Worm (Caenorhabditis elegans) whole organism, L1 larva: Measurements from ENCODE around the gene rnh-1.1.

Experiments used
- C04F5.9 ChIP-seq: sonication (generic microtip); optimal IDR thresholded peaks from 2 replicates; lab custom pipeline; 2016; ENCODE audit warnings: missing genetic modification characterization, missing compliant biosample characterization
- C16A3.4 ChIP-seq: fragments of 150-350 bp; optimal IDR thresholded peaks from 2 replicates; lab custom pipeline; 2014; ENCODE audit warnings: missing biosample characterization, missing genetic modification characterization
- C34B4.2 ChIP-seq: sonication (generic microtip); optimal IDR thresholded peaks from 2 replicates; lab custom pipeline; 2017; ENCODE audit warnings: mild to moderate bottlenecking, missing genetic modification characterization, missing compliant biosample characterization
- aly-2 ChIP-seq: fragments of 150-350 bp; optimal IDR thresholded peaks from 2 replicates; lab custom pipeline; 2014; ENCODE audit warnings: missing biosample characterization, missing genetic modification characterization
- blmp-1 ChIP-seq: fragments of 150-350 bp; optimal IDR thresholded peaks from 2 replicates; lab custom pipeline; 2014; ENCODE audit warnings: missing biosample characterization, missing genetic modification characterization
- dpl-1 ChIP-seq, 3 experiments: fragments of 150-350 bp in 2 of 3; sonication (generic microtip) in 1 of 3; optimal IDR thresholded peaks; 2 replicates each; lab custom pipeline; 2014 to 2017; ENCODE audit warnings: missing biosample characterization in 3 of 3, missing genetic modification characterization in 3 of 3, missing genetic modification reagents in 3 of 3
- dsc-1 ChIP-seq: sonication (generic microtip); optimal IDR thresholded peaks from 2 replicates; lab custom pipeline; 2016; ENCODE audit warnings: mild to moderate bottlenecking, missing genetic modification characterization, missing compliant biosample characterization
- elt-2 ChIP-seq: sonication (generic microtip); optimal IDR thresholded peaks from 2 replicates; lab custom pipeline; 2016; ENCODE audit warnings: missing genetic modification characterization, mild to moderate bottlenecking, inconsistent platforms, missing compliant biosample characterization, missing genetic modification reagents
- elt-3 ChIP-seq, 6 experiments: fragments of 150-350 bp in 1 of 6; sonication (generic microtip); optimal IDR thresholded peaks; 2 replicates each; lab custom pipeline; 2017 to 2018; ENCODE audit warnings: missing biosample characterization in 6 of 6, missing genetic modification characterization in 6 of 6, inconsistent platforms in 1 of 6
- grh-1 ChIP-seq: fragments of 200-800 bp; sonication (Bioruptor generic); IDR thresholded peaks from 2 replicates; pipeline ENCODE4 v1.3.6; 2022; ENCODE audit warnings: missing genetic modification reagents, missing genetic modification characterization, missing compliant biosample characterization
- hlh-17 ChIP-seq: fragments of 200-800 bp; sonication (Bioruptor generic); optimal IDR thresholded peaks from 2 replicates; lab custom pipeline; 2018; ENCODE audit warnings: missing genetic modification characterization, mild to moderate bottlenecking, missing compliant biosample characterization, moderate library complexity, borderline replicate concordance
- hpl-2 ChIP-seq: fragments of 150-350 bp; optimal IDR thresholded peaks from 2 replicates; lab custom pipeline; 2014; ENCODE audit warnings: missing biosample characterization, missing genetic modification reagents, missing genetic modification characterization
- irx-1 ChIP-seq: sonication (generic microtip); optimal IDR thresholded peaks from 2 replicates; lab custom pipeline; 2016; ENCODE audit warnings: missing genetic modification characterization, missing compliant biosample characterization
- isw-1 ChIP-seq: fragments of 200-800 bp; sonication (Bioruptor generic); IDR thresholded peaks from 2 replicates; pipeline ENCODE4 v1.3.6; 2022; ENCODE audit warnings: missing genetic modification characterization, missing compliant biosample characterization
- jun-1 ChIP-seq: fragments of 150-350 bp; optimal IDR thresholded peaks from 2 replicates; lab custom pipeline; 2014; ENCODE audit warnings: missing biosample characterization, missing genetic modification reagents, missing genetic modification characterization
- lin-14 ChIP-seq: fragments of 200-800 bp; sonication (Bioruptor generic); optimal IDR thresholded peaks from 2 replicates; lab custom pipeline; 2018; ENCODE audit warnings: mild to moderate bottlenecking, missing genetic modification characterization, moderate library complexity, missing compliant biosample characterization
- lin-35 ChIP-seq, 2 experiments: fragments of 150-350 bp; optimal IDR thresholded peaks; 2 replicates each; lab custom pipeline; 2014; ENCODE audit warnings: missing biosample characterization in 2 of 2, missing genetic modification characterization in 2 of 2, missing genetic modification reagents in 2 of 2
- lir-3 ChIP-seq: sonication (generic microtip); optimal IDR thresholded peaks from 2 replicates; lab custom pipeline; 2016; ENCODE audit warnings: mild to moderate bottlenecking, missing genetic modification characterization, moderate library complexity, missing compliant biosample characterization; ENCODE audit not compliant: poor library complexity
- mdl-1 ChIP-seq, 2 experiments: fragments of 150-350 bp; optimal IDR thresholded peaks; 2 replicates each; lab custom pipeline; 2014 to 2017; ENCODE audit warnings: missing biosample characterization in 2 of 2, missing genetic modification characterization in 2 of 2, inconsistent platforms in 1 of 2
- mef-2 ChIP-seq: fragments of 150-350 bp; optimal IDR thresholded peaks from 2 replicates; lab custom pipeline; 2014; ENCODE audit warnings: missing biosample characterization, missing genetic modification characterization
- mep-1 ChIP-seq: fragments of 150-350 bp; optimal IDR thresholded peaks from 2 replicates; lab custom pipeline; 2014; ENCODE audit warnings: missing biosample characterization, missing genetic modification characterization
- nhr-11 ChIP-seq: fragments of 150-350 bp; optimal IDR thresholded peaks from 2 replicates; lab custom pipeline; 2014; ENCODE audit warnings: missing biosample characterization, missing genetic modification characterization
- nhr-12 ChIP-seq: sonication (generic microtip); optimal IDR thresholded peaks from 2 replicates; lab custom pipeline; 2017; ENCODE audit warnings: missing biosample characterization, missing genetic modification characterization
- nhr-19 ChIP-seq: fragments of 200-800 bp; sonication (Bioruptor generic); conservative IDR thresholded peaks from 2 replicates; pipeline ENCODE4 v1.3.6; 2022; ENCODE audit warnings: missing genetic modification characterization, missing compliant biosample characterization
- nhr-20 ChIP-seq: sonication (generic microtip); optimal IDR thresholded peaks from 2 replicates; lab custom pipeline; 2016; ENCODE audit warnings: mild to moderate bottlenecking, missing genetic modification characterization, missing compliant biosample characterization
- nhr-237 ChIP-seq: fragments of 150-350 bp; optimal IDR thresholded peaks from 2 replicates; lab custom pipeline; 2014; ENCODE audit warnings: missing biosample characterization, missing genetic modification characterization
- nhr-47 ChIP-seq: sonication (generic microtip); optimal IDR thresholded peaks from 2 replicates; lab custom pipeline; 2016; ENCODE audit warnings: mild to moderate bottlenecking, missing genetic modification characterization, moderate library complexity, missing compliant biosample characterization
- nhr-71 ChIP-seq: sonication (generic microtip); optimal IDR thresholded peaks from 2 replicates; lab custom pipeline; 2016; ENCODE audit warnings: mild to moderate bottlenecking, missing genetic modification characterization, moderate library complexity, missing compliant biosample characterization
- nhr-76 ChIP-seq: sonication (generic microtip); optimal IDR thresholded peaks from 2 replicates; lab custom pipeline; 2017; ENCODE audit warnings: missing biosample characterization, missing genetic modification characterization
- nhr-77 ChIP-seq: fragments of 150-350 bp; optimal IDR thresholded peaks from 2 replicates; lab custom pipeline; 2014; ENCODE audit warnings: missing biosample characterization, missing genetic modification characterization
- nhr-85 ChIP-seq: sonication (generic microtip); peaks from one replicate; lab custom pipeline; 2016; ENCODE audit warnings: missing genetic modification characterization, inconsistent platforms, missing compliant biosample characterization
- nhr-90 ChIP-seq: sonication (generic microtip); optimal IDR thresholded peaks from 2 replicates; lab custom pipeline; 2016; ENCODE audit warnings: mild to moderate bottlenecking, missing genetic modification characterization, missing compliant biosample characterization; ENCODE audit not compliant: poor library complexity
- pax-3 ChIP-seq: fragments of 200-800 bp; sonication (Bioruptor generic); optimal IDR thresholded peaks from 2 replicates; lab custom pipeline; 2018; ENCODE audit warnings: mild to moderate bottlenecking, missing genetic modification characterization, moderate library complexity, missing compliant biosample characterization
- pqm-1 ChIP-seq: sonication (generic microtip); optimal IDR thresholded peaks from 3 replicates; lab custom pipeline; 2017; ENCODE audit warnings: missing biosample characterization, missing genetic modification characterization
- skn-1 ChIP-seq: fragments of 150-350 bp; optimal IDR thresholded peaks from 2 replicates; lab custom pipeline; 2014; ENCODE audit warnings: missing biosample characterization, missing genetic modification characterization
- snu-23 ChIP-seq: sonication (generic microtip); optimal IDR thresholded peaks from 2 replicates; lab custom pipeline; 2016; ENCODE audit warnings: missing genetic modification characterization, missing compliant biosample characterization
- sox-4 ChIP-seq: sonication (generic microtip); optimal IDR thresholded peaks from 2 replicates; lab custom pipeline; 2016; ENCODE audit warnings: missing genetic modification characterization, missing compliant biosample characterization
- sptf-1 ChIP-seq: fragments of 150-350 bp; optimal IDR thresholded peaks from 2 replicates; lab custom pipeline; 2014; ENCODE audit warnings: missing biosample characterization, missing genetic modification characterization
- swsn-7 ChIP-seq: sonication (generic microtip); optimal IDR thresholded peaks from 2 replicates; lab custom pipeline; 2016; ENCODE audit warnings: missing genetic modification characterization, missing compliant biosample characterization
- tbx-2 ChIP-seq: sonication (generic microtip); optimal IDR thresholded peaks from 2 replicates; lab custom pipeline; 2016; ENCODE audit warnings: missing genetic modification characterization, missing compliant biosample characterization
- unc-130 ChIP-seq: fragments of 150-350 bp; optimal IDR thresholded peaks from 2 replicates; lab custom pipeline; 2017; ENCODE audit warnings: missing biosample characterization, missing genetic modification characterization, inconsistent platforms
- unc-86 ChIP-seq: sonication (generic microtip); optimal IDR thresholded peaks from 2 replicates; lab custom pipeline; 2016; ENCODE audit warnings: missing genetic modification characterization, missing compliant biosample characterization

Gene rnh-1.1

DNA sequence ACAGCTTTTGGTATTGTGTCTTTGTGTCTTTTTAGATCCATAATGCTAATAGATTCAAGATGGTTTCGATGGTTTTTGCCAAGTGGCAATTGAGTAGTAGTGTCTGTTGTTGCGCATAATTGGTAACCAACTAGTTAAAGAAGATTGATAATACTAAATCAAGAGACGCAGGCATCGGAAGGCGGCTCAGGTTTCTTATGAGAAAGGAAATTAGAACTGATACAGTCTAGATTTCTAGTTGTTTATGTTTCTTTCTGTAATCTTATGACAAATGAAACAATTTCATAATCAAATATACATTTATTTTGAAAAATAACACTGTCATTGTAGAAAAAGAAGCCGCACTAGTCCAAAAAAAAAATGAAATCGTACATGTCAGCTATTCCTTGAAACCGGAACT is 28.3 kb downstream of the rnh-1.1 start, which contains the start of gene ZK1290.10:
TSS of gene ZK1290.10 (minus strand) at position 101 of the 400 bp plus-strand sequence.
- TF ChIP-seq nhr-85 (tag; lab: Kevin White, UChicago) = no peak
- TF ChIP-seq dpl-1 (GFP tag; optimal IDR thresholded peaks at IDR 0.05; lab: Kevin White, UChicago) = no peak
- no peak for TF ChIP-seq nhr-76 (tag; lab: Kevin White, UChicago)
- no peak for TF ChIP-seq swsn-7 (tag; lab: Kevin White, UChicago)
- no peak for TF ChIP-seq nhr-11 (tag; lab: Kevin White, UChicago)
- TF ChIP-seq nhr-90 (tag; lab: Kevin White, UChicago) = no peak
- no peak for TF ChIP-seq irx-1 (tag; lab: Kevin White, UChicago)
- TF ChIP-seq nhr-12 = no peak
- no peak for TF ChIP-seq C04F5.9 (tag; lab: Kevin White, UChicago)
- TF ChIP-seq nhr-77 = no peak
- TF ChIP-seq lin-35 (GFP tag; optimal IDR thresholded peaks at IDR 0.05; lab: Kevin White, UChicago) = no peak
- no peak for TF ChIP-seq unc-130 (tag; lab: Kevin White, UChicago)
- no peak for TF ChIP-seq nhr-237 (tag; lab: Kevin White, UChicago)
- no peak for TF ChIP-seq unc-86 (tag; lab: Kevin White, UChicago)
- TF ChIP-seq hpl-2 (GFP tag; lab: Kevin White, UChicago) = no peak
- TF ChIP-seq isw-1 (GFP tag; lab: Robert Waterston, UW) = no peak
- no peak for TF ChIP-seq C34B4.2 (tag; lab: Kevin White, UChicago)
- no peak for TF ChIP-seq jun-1 (tag; lab: Kevin White, UChicago)
- no peak for TF ChIP-seq blmp-1 (tag; lab: Kevin White, UChicago)

- TF ChIP-seq hpl-2 (GFP tag; lab: Kevin White, UChicago) (no peak), skn-1 (tag; lab: Kevin White, UChicago) (peak; percentile 2), nhr-90 (tag; lab: Kevin White, UChicago) (peak; percentile 37), C16A3.4 (tag; lab: Kevin White, UChicago) (no peak), nhr-19 (GFP tag; lab: Robert Waterston, UW) (peak; percentile 27; the same call in 1 of the 2 replicates), sptf-1 (tag; lab: Kevin White, UChicago) (no peak), mef-2 (no peak), aly-2 (tag; lab: Kevin White, UChicago) (no peak), elt-3 (tag; optimal IDR thresholded peaks at IDR 0.05; lab: Kevin White, UChicago) (peak in 1 of 6 experiments; percentile 32), pax-3 (no peak), elt-2 (tag; lab: Kevin White, UChicago) (peak; percentile 94), unc-130 (tag; lab: Kevin White, UChicago) (no peak), tbx-2 (tag; lab: Kevin White, UChicago) (no peak), mep-1 (peak; percentile 0), lin-14 (peak; percentile 70), nhr-47 (no peak), lir-3 (tag; lab: Kevin White, UChicago) (no peak), snu-23 (GFP tag; lab: Kevin White, UChicago) (peak; percentile 33), mdl-1 (tag; optimal IDR thresholded peaks at IDR 0.05; lab: Kevin White, UChicago) (peak in 1 of 2 experiments; percentile 39), blmp-1 (tag; lab: Kevin White, UChicago) (peak; percentile 36), nhr-85 (tag; lab: Kevin White, UChicago) (peak; percentile 53), pqm-1 (tag; lab: Kevin White, UChicago) (peak; percentile 32), lin-35 (GFP tag; optimal IDR thresholded peaks at IDR 0.05; lab: Kevin White, UChicago) (peak in 1 of 2 experiments; percentile 64), nhr-20 (tag; lab: Kevin White, UChicago) (peak; percentile 58), dsc-1 (no peak), hlh-17 (GFP tag; lab: Kevin White, UChicago) (no peak), nhr-71 (tag; lab: Kevin White, UChicago) (peak; percentile 45), grh-1 (GFP tag; lab: Robert Waterston, UW) (no peak), sox-4 (tag; lab: Kevin White, UChicago) (no peak)
Measured at ce11 chrII:7554716-7555247, 29.2 kb downstream of the rnh-1.1 start.
